Worm (Caenorhabditis elegans): ENCODE data around the gene F09E5.7.
A peak's percentile ranks its signal among the peaks of the same experiment; 100 is the strongest.

The F09E5.7 gene

ce11 chrII:5351799-5352198 lies at the start of gene F09E5.7:
F09E5.7 (plus strand) TSS chrII:5352099.
- TF ChIP-seq dao-5 (tag; optimal IDR thresholded peaks at IDR 0.05) (no peak), him-1 (tag; optimal IDR thresholded peaks at IDR 0.05) (no peak), W03F9.2 (tag; optimal IDR thresholded peaks at IDR 0.05) (no peak)

ce11 chrII:5305121-5305520 lies 46.8 kb upstream of the F09E5.7 start:
- TF ChIP-seq W03F9.2 (tag; optimal IDR thresholded peaks at IDR 0.05) (no peak), him-1 (tag; optimal IDR thresholded peaks at IDR 0.05) (no peak)

DNA sequence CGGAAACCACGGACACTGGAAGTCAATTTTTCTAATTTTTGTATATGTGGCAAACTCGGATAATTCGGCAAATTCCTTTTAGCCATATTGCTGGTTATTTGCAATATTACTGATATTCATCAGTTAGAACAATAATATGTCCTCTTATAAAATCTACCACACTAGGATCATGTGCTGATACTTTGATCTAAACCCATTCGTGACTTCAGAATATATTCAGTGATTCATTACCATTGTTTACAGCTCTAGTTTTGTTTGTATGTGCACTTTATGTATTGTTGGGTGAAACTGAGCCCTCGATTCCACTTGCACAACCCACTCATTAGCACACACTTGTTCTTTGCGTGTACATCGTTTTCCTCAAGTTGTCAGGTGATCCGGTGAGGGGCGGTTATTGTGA lies 45.7 kb upstream of the F09E5.7 start:
- TF ChIP-seq W03F9.2 (tag; optimal IDR thresholded peaks at IDR 0.05): no peak
- TF ChIP-seq him-1 (tag; optimal IDR thresholded peaks at IDR 0.05): no peak
- no peak for TF ChIP-seq dao-5 (tag; optimal IDR thresholded peaks at IDR 0.05)

ce11 chrII:5307203-5307602 lies 44.7 kb upstream of the F09E5.7 start:
- TF ChIP-seq W03F9.2 (tag; optimal IDR thresholded peaks at IDR 0.05) (no peak), dao-5 (tag; optimal IDR thresholded peaks at IDR 0.05) (no peak), him-1 (tag; optimal IDR thresholded peaks at IDR 0.05) (no peak)

ce11 chrII:5308961-5309360 lies 42.9 kb upstream of the F09E5.7 start:
- TF ChIP-seq dao-5 (tag; optimal IDR thresholded peaks at IDR 0.05) (no peak), W03F9.2 (tag; optimal IDR thresholded peaks at IDR 0.05) (no peak), him-1 (tag; optimal IDR thresholded peaks at IDR 0.05) (no peak)

- TF ChIP-seq dao-5 (tag; optimal IDR thresholded peaks at IDR 0.05): no peak
- TF ChIP-seq W03F9.2 (tag; optimal IDR thresholded peaks at IDR 0.05): no peak
- TF ChIP-seq him-1 (tag; optimal IDR thresholded peaks at IDR 0.05): no peak
Measured at ce11 chrII:5309720-5310119, 42.2 kb upstream of the F09E5.7 start.

- TF ChIP-seq W03F9.2 (tag; optimal IDR thresholded peaks at IDR 0.05) (no peak), dao-5 (tag; optimal IDR thresholded peaks at IDR 0.05) (no peak), him-1 (tag; optimal IDR thresholded peaks at IDR 0.05) (no peak)
Measured at ce11 chrII:5310795-5311194, 41.1 kb upstream of the F09E5.7 start.

DNA sequence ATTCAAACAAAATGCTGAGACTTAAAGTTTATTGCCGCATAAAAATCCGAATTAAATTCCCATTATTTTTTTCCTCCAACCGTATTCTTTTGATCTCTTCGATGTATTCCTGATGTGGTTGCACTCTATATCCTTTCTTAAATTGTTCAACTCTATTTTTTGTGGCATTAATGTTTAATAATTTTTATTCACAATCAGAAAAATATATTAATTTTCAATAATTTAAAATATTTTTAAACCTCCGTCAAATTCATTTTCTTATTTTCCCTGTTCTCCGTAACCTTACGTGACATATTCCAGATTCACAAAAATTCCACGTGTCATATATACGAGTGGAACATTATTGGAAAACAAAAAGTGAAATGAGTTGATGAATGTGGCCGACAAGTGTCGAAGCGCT lies 40.2 kb upstream of the F09E5.7 start, which contains the start of gene gcy-12:
Gene gcy-12 (plus strand): TSS at position 301 of the 400 bp plus-strand sequence.
- TF ChIP-seq dao-5 (tag; optimal IDR thresholded peaks at IDR 0.05) (no peak), W03F9.2 (tag; optimal IDR thresholded peaks at IDR 0.05) (no peak), him-1 (tag; optimal IDR thresholded peaks at IDR 0.05) (no peak)

- TF ChIP-seq him-1 (tag; optimal IDR thresholded peaks at IDR 0.05): no peak
- no peak for TF ChIP-seq dao-5 (tag; optimal IDR thresholded peaks at IDR 0.05)
- no peak for TF ChIP-seq W03F9.2 (tag; optimal IDR thresholded peaks at IDR 0.05)
Measured at ce11 chrII:5320205-5320951, 31.5 kb upstream of the F09E5.7 start.

ce11 chrII:5321718-5322286 lies 30.1 kb upstream of the F09E5.7 start:
- peak; percentile 8 for TF ChIP-seq W03F9.2 (tag; optimal IDR thresholded peaks at IDR 0.05)
- no peak for TF ChIP-seq him-1 (tag; optimal IDR thresholded peaks at IDR 0.05)

DNA sequence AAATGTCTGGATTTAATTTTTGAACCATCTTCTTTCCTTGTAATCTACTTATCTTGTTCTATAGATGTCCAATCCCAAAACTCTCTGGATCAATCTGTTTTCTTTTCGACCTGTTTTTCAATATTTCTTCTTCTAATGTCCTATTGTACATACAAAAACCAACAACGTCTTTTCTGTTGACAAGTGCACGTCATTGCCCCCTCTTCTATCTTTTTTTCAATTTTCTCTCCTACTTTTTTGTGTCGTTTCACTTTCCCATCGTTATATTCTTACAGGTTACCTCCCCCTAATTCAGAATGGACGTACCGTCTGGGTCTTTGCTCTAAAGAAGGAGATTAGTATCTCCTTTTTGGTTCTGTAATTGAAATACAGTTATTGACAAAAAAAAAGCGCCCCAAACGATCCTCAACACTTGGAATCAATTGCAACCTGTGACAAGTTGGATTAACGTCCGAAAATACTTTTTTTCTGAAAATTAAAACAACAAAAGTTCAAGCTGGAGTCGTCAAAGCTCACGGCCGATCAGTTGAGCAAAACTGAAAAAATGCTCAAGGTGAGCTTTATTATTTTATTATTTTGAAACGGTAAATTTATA lies 29.1 kb upstream of the F09E5.7 start, which contains the start of gene vhp-1:
Gene vhp-1 (plus strand): TSS at position 545 of the 595 bp plus-strand sequence.
- TF ChIP-seq dao-5 (tag; optimal IDR thresholded peaks at IDR 0.05) (no peak), him-1 (tag; optimal IDR thresholded peaks at IDR 0.05) (no peak), W03F9.2 (tag; optimal IDR thresholded peaks at IDR 0.05) (no peak)

DNA sequence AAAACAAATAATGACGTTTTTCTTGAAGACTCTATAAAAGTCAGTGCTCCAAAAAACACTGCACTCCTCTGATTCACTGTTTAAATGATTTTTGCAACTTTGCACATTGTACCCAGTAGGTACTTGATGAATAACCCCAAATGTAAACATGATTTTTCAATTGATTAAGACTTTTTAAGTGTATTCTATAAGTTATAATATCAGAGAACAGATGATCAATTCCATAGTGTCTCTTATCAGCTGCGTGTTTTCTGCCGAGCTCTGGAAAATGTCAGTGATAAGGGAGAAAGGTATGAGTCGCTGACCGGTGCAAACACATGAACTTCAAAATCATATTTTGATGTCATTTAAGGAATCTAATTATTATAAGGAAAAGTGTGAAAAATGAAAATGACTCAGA lies 28.1 kb upstream of the F09E5.7 start:
- TF ChIP-seq him-1 (tag; optimal IDR thresholded peaks at IDR 0.05) (no peak), W03F9.2 (tag; optimal IDR thresholded peaks at IDR 0.05) (no peak), dao-5 (tag; optimal IDR thresholded peaks at IDR 0.05) (no peak)

DNA sequence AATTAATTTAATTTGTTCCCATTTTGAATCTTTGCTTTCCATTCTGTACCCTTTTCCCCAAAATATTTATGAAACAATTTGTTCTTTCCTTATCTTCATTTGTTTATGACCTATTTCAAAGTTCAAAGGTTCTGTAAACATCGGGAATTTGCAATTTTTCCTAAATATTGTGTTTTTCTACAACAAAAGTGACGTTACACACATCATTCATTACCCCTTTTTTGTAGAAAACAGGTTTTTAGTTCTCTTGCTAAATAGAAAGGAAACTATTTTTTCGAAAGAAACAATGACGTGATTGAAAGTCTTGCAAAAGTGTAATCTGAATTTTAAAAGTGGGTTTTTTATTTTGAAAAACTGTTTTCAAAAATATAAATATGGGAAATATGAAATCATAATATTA lies 27.2 kb upstream of the F09E5.7 start:
- TF ChIP-seq him-1 (tag; optimal IDR thresholded peaks at IDR 0.05): no peak
- no peak for TF ChIP-seq W03F9.2 (tag; optimal IDR thresholded peaks at IDR 0.05)
- TF ChIP-seq dao-5 (tag; optimal IDR thresholded peaks at IDR 0.05): no peak

DNA sequence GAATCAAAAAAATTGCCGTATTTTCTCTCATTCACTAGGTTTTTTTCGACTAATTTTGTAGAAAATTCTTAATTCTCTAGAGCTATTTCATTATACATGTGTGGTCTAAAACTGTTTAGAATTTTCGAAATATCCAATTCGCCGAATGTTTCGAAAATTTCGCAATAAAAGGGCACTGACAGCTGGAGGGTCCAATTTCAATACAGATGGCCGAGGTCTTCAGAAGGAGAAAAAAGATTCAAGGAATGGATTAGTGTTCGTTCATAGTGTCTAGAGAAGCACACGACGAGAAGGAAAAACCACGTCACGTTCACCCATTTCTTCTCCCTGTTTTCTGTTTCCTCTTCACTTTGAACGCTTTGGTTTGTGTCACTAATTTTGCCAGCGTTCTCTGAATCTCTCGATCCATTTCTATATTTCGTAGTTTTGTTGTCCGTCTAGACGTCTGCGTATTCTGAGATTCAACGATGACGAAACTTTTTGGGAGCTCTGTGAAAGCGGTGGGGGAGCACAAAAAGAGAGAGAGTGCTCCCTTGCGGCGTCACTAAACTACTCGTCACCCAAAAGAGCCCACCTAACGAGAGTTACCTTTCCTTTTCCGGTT lies 25.8 kb upstream of the F09E5.7 start:
- TF ChIP-seq him-1 (tag; optimal IDR thresholded peaks at IDR 0.05) (peak; percentile 74), dao-5 (tag; optimal IDR thresholded peaks at IDR 0.05) (no peak)
